Worm (Caenorhabditis elegans): ENCODE measurements around the gene nhr-134.

The nhr-134 gene

ce11 chrV:2214428-2215038, 16.5 kb upstream of the nhr-134 start, which contains the start of gene nhr-184:
TSS of gene nhr-184 (minus strand) at chrV:2214478.
- no peak for TF ChIP-seq pha-4 (GFP tag; IDR thresholded peaks at IDR 0.05)
- TF ChIP-seq pha-4 (tag; optimal IDR thresholded peaks at IDR 0.05): peak; percentile 45
- TF ChIP-seq mes-2 (tag; optimal IDR thresholded peaks at IDR 0.05; ENCODE audit: poor library complexity, severe bottlenecking): peak; percentile 40
- peak; percentile 46 for TF ChIP-seq dve-1 (tag; optimal IDR thresholded peaks at IDR 0.05; ENCODE audit: insufficient read depth)
- peak; percentile 65 for TF ChIP-seq nhr-28 (tag; optimal IDR thresholded peaks at IDR 0.05)
- no peak for TF ChIP-seq ZK337.2 (GFP tag; IDR thresholded peaks at IDR 0.05)
- peak; percentile 44 for TF ChIP-seq hlh-30 (tag; optimal IDR thresholded peaks at IDR 0.05; ENCODE audit: insufficient read depth)
- no peak for TF ChIP-seq daf-16 (GFP tag; optimal IDR thresholded peaks at IDR 0.05)
- TF ChIP-seq daf-16 (tag; optimal IDR thresholded peaks at IDR 0.05): peak; percentile 81
- TF ChIP-seq nhr-10 (tag; optimal IDR thresholded peaks at IDR 0.05): no peak
- TF ChIP-seq nhr-6 (tag; optimal IDR thresholded peaks at IDR 0.05): peak; percentile 4

- TF ChIP-seq nhr-76 (tag; optimal IDR thresholded peaks at IDR 0.05): no peak
- no peak for TF ChIP-seq madf-5 (GFP tag; IDR thresholded peaks at IDR 0.05)
- no peak for TF ChIP-seq ztf-7 (tag; optimal IDR thresholded peaks at IDR 0.05)
- no peak for TF ChIP-seq mdt-29 (GFP tag; IDR thresholded peaks at IDR 0.05)
These were observed 15.7 kb upstream of the nhr-134 start, which contains the start of gene nstp-8 for ce11 chrV:2215352-2215751. TSS of gene nstp-8 (plus strand) at chrV:2215652.

- no peak for TF ChIP-seq set-16 (GFP tag; IDR thresholded peaks at IDR 0.05)
- TF ChIP-seq lim-7 (GFP tag; IDR thresholded peaks at IDR 0.05): no peak
- TF ChIP-seq ceh-32 (tag; optimal IDR thresholded peaks at IDR 0.05; ENCODE audit: poor library complexity): no peak
- no peak for TF ChIP-seq nhr-77 (tag; optimal IDR thresholded peaks at IDR 0.05)
- TF ChIP-seq dmd-6 (GFP tag; IDR thresholded peaks at IDR 0.05): no peak
- 0 out of 2 replicates have a peak, but pooled peaks have one; percentile 23 for TF ChIP-seq D1046.2 (GFP tag; IDR thresholded peaks at IDR 0.05)
- no peak for TF ChIP-seq zip-2 (tag; optimal IDR thresholded peaks at IDR 0.05)
- no peak for TF ChIP-seq snpc-4 (tag; optimal IDR thresholded peaks at IDR 0.05)
- no peak for TF ChIP-seq hif-1 (tag; optimal IDR thresholded peaks at IDR 0.05)
- TF ChIP-seq daf-12 (tag; optimal IDR thresholded peaks at IDR 0.05): no peak
- peak; percentile 91 for TF ChIP-seq aha-1 (tag)
- TF ChIP-seq lin-38 (GFP tag; IDR thresholded peaks at IDR 0.05): no peak
- TF ChIP-seq Y105C5A.15 (GFP tag; IDR thresholded peaks at IDR 0.05): no peak
These were observed 14.1 kb upstream of the nhr-134 start for ce11 chrV:2216927-2217326.

DNA sequence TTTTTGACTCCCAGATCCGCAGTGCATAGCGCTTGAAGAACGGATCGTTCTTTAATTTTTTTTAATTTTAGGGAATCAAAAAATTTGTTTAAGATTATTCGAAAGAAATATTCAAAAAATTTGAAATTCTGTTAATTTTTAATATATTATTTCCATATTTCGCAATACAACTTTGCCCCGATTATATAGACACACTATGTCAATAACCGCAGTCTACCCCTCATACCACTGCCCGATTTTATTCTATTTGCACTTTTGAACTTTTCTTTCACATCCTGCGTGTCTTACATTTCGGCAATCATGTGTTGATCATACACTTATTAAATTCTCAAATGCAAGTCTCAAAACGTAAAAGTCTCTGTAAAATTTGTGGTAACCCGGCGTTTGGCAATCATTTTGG, 12.2 kb upstream of the nhr-134 start, which contains the start of gene nhr-56:
Gene nhr-56, plus strand, starts transcription at position 202 of the 400 bp plus-strand sequence.
- TF ChIP-seq nhr-25 (tag; optimal IDR thresholded peaks at IDR 0.05; ENCODE audit: borderline replicate concordance, insufficient read depth) (no peak), hlh-30 (tag; optimal IDR thresholded peaks at IDR 0.05; ENCODE audit: insufficient read depth) (peak; percentile 86), hlh-11 (tag; optimal IDR thresholded peaks at IDR 0.05) (peak; percentile 81), unc-39 (tag; optimal IDR thresholded peaks at IDR 0.05) (no peak), madf-9 (GFP tag; conservative IDR thresholded peaks at IDR 0.05) (no peak), mxl-2 (GFP tag; conservative IDR thresholded peaks at IDR 0.05) (no peak), gei-8 (GFP tag; optimal IDR thresholded peaks at IDR 0.05) (no peak), mep-1 (tag; optimal IDR thresholded peaks at IDR 0.05) (peak; percentile 54), dve-1 (tag; optimal IDR thresholded peaks at IDR 0.05; ENCODE audit: insufficient read depth) (peak; percentile 67), T20F7.1 (GFP tag; optimal IDR thresholded peaks at IDR 0.05) (no peak), nhr-6 (tag; optimal IDR thresholded peaks at IDR 0.05) (peak; percentile 20), mxl-3 (GFP tag; optimal IDR thresholded peaks at IDR 0.05) (peak; percentile 49), duxl-1 (tag; optimal IDR thresholded peaks at IDR 0.05; ENCODE audit: poor library complexity) (peak; percentile 38), nhr-77 (tag; optimal IDR thresholded peaks at IDR 0.05) (peak; percentile 71), dmd-6 (GFP tag; IDR thresholded peaks at IDR 0.05) (peak; percentile 74), spr-1 (tag; optimal IDR thresholded peaks at IDR 0.05) (no peak), nhr-10 (tag; optimal IDR thresholded peaks at IDR 0.05) (no peak), unc-130 (GFP tag; optimal IDR thresholded peaks at IDR 0.05) (no peak), lsy-2 (tag; optimal IDR thresholded peaks at IDR 0.05) (peak in 1 of 2 experiments; percentile 58), ztf-7 (tag; optimal IDR thresholded peaks at IDR 0.05) (no peak), daf-8 (GFP tag; IDR thresholded peaks at IDR 0.05) (no peak), pha-4 (GFP tag; IDR thresholded peaks at IDR 0.05) (0 out of 2 replicates have a peak, but pooled peaks have one; percentile 16), pha-4 (tag; optimal IDR thresholded peaks at IDR 0.05) (peak; percentile 75), nhr-102 (tag; optimal IDR thresholded peaks at IDR 0.05) (peak; percentile 21), daf-16 (GFP tag; optimal IDR thresholded peaks at IDR 0.05) (no peak), daf-16 (tag; optimal IDR thresholded peaks at IDR 0.05) (peak; percentile 84), nhr-28 (tag; optimal IDR thresholded peaks at IDR 0.05) (peak; percentile 81), pqm-1 (tag; optimal IDR thresholded peaks at IDR 0.05) (peak; percentile 55)

All from whole organism, L4 larva.